Fruit fly (Drosophila melanogaster): Measurements from ENCODE around the gene Ucp4C.

Ucp4C gene

dm6 chr2L:5986094-5986493, 17.7 kb downstream of the Ucp4C start, which contains the start of gene ifc (continued):
- peak; percentile 73 for TF ChIP-seq Hmr (GFP tag; optimal IDR thresholded peaks at IDR 0.05)
- TF ChIP-seq ems (GFP tag; optimal IDR thresholded peaks at IDR 0.05), result peak; percentile 38
- peak; percentile 3 for TF ChIP-seq Deaf1 (tag; optimal IDR thresholded peaks at IDR 0.05)
- TF ChIP-seq caup (GFP tag; optimal IDR thresholded peaks at IDR 0.05; ENCODE audit: severe bottlenecking), result peak; percentile 17
- TF ChIP-seq CG7928 (GFP tag; optimal IDR thresholded peaks at IDR 0.05), result peak; percentile 98
- TF ChIP-seq oc (tag; optimal IDR thresholded peaks at IDR 0.05), result peak; percentile 87
- no peak for TF ChIP-seq pros (GFP tag; optimal IDR thresholded peaks at IDR 0.05)
- TF ChIP-seq CG43689 (GFP tag; IDR thresholded peaks at IDR 0.05), result no peak
- TF ChIP-seq CG12104 (GFP tag; optimal IDR thresholded peaks at IDR 0.05), result peak; percentile 8
- peak; percentile 39 for TF ChIP-seq CG12744 (GFP tag; optimal IDR thresholded peaks at IDR 0.05)
- no peak for TF ChIP-seq CG10366 (GFP tag; IDR thresholded peaks at IDR 0.05)
- peak; percentile 76 for TF ChIP-seq B-H2 (GFP tag; optimal IDR thresholded peaks at IDR 0.05)
- no peak for TF ChIP-seq org-1 (GFP tag; optimal IDR thresholded peaks at IDR 0.05)
- peak; percentile 82 for TF ChIP-seq HmgZ (tag; optimal IDR thresholded peaks at IDR 0.05)
- TF ChIP-seq CG14710 (tag; optimal IDR thresholded peaks at IDR 0.05), result peak; percentile 81
- no peak for TF ChIP-seq CG15479 (GFP tag; optimal IDR thresholded peaks at IDR 0.05)
- no peak for TF ChIP-seq CG17361 (GFP tag; IDR thresholded peaks at IDR 0.05)
- peak; percentile 76 for TF ChIP-seq CG18476 (GFP tag; optimal IDR thresholded peaks at IDR 0.05)
- peak; percentile 19 for TF ChIP-seq Nf-YB (GFP tag; optimal IDR thresholded peaks at IDR 0.05)
- TF ChIP-seq CG18619 (GFP tag; optimal IDR thresholded peaks at IDR 0.05), result peak; percentile 37
- peak; percentile 13 for TF ChIP-seq CG31365 (tag; optimal IDR thresholded peaks at IDR 0.05)
- no peak for TF ChIP-seq CG11093 (GFP tag; IDR thresholded peaks at IDR 0.05)
- TF ChIP-seq CG2116 (GFP tag; optimal IDR thresholded peaks at IDR 0.05), result peak; percentile 69
- TF ChIP-seq Max (GFP tag; optimal IDR thresholded peaks at IDR 0.05), result peak; percentile 50
- no peak for TF ChIP-seq z (GFP tag; IDR thresholded peaks at IDR 0.05)
- TF ChIP-seq zf30C (GFP tag; optimal IDR thresholded peaks at IDR 0.05), result peak; percentile 8
- TF ChIP-seq CG17359 (tag; optimal IDR thresholded peaks at IDR 0.05), result peak; percentile 41
- peak in 1 of 2 experiments; percentile 44 for TF ChIP-seq insv (GFP tag; optimal IDR thresholded peaks at IDR 0.05)
- peak; percentile 69 for TF ChIP-seq grau (tag; optimal IDR thresholded peaks at IDR 0.05)
- peak; percentile 62 for TF ChIP-seq vfl (GFP tag; optimal IDR thresholded peaks at IDR 0.05)
- TF ChIP-seq fu2 (GFP tag; optimal IDR thresholded peaks at IDR 0.05), result peak; percentile 53
- TF ChIP-seq CrebB (tag; optimal IDR thresholded peaks at IDR 0.05), result peak; percentile 7
- peak; percentile 70 for TF ChIP-seq dm (GFP tag; optimal IDR thresholded peaks at IDR 0.05)
- TF ChIP-seq az2 (GFP tag; optimal IDR thresholded peaks at IDR 0.05), result peak; percentile 37
- TF ChIP-seq Myb (GFP tag; optimal IDR thresholded peaks at IDR 0.05), result peak; percentile 70
- peak; percentile 83 for TF ChIP-seq BEAF-32 (GFP tag; optimal IDR thresholded peaks at IDR 0.05)
- no peak for TF ChIP-seq CG8478 (optimal IDR thresholded peaks at IDR 0.05)
- no peak for TF ChIP-seq Scr (GFP tag; IDR thresholded peaks at IDR 0.05; ENCODE audit: partially characterized antibody)
- TF ChIP-seq Meics (GFP tag; optimal IDR thresholded peaks at IDR 0.05), result peak; percentile 61
- TF ChIP-seq sima (GFP tag; optimal IDR thresholded peaks at IDR 0.05), result no peak
- TF ChIP-seq CTCF (GFP tag; optimal IDR thresholded peaks at IDR 0.05), result peak; percentile 20
- TF ChIP-seq psq (GFP tag; optimal IDR thresholded peaks at IDR 0.05), result no peak
- TF ChIP-seq CG9817 (tag; optimal IDR thresholded peaks at IDR 0.05), result peak; percentile 68
- peak in 1 of 2 experiments; percentile 21 for TF ChIP-seq Hr51 (GFP tag; optimal IDR thresholded peaks at IDR 0.05)
- peak; percentile 77 for TF ChIP-seq NfI (GFP tag; optimal IDR thresholded peaks at IDR 0.05)
- TF ChIP-seq Hr78 (GFP tag; optimal IDR thresholded peaks at IDR 0.05), result peak in 1 of 2 experiments; percentile 59
- TF ChIP-seq CG14860 (GFP tag; IDR thresholded peaks at IDR 0.05; ENCODE audit: partially characterized antibody), result no peak
- peak in 2 of 3 experiments; percentile 29 to 99 for TF ChIP-seq lola (GFP tag; optimal IDR thresholded peaks at IDR 0.05)
- peak; percentile 71 for TF ChIP-seq Camta (GFP tag; optimal IDR thresholded peaks at IDR 0.05)
- TF ChIP-seq Doc2 (GFP tag; IDR thresholded peaks at IDR 0.05), result no peak
- no peak for TF ChIP-seq cas (GFP tag; IDR thresholded peaks at IDR 0.05)
